Worm (Caenorhabditis elegans): Measurements from ENCODE around the gene par-5.
A peak's percentile ranks its signal among the peaks of the same experiment; 100 is the strongest.

The par-5 gene

DNA sequence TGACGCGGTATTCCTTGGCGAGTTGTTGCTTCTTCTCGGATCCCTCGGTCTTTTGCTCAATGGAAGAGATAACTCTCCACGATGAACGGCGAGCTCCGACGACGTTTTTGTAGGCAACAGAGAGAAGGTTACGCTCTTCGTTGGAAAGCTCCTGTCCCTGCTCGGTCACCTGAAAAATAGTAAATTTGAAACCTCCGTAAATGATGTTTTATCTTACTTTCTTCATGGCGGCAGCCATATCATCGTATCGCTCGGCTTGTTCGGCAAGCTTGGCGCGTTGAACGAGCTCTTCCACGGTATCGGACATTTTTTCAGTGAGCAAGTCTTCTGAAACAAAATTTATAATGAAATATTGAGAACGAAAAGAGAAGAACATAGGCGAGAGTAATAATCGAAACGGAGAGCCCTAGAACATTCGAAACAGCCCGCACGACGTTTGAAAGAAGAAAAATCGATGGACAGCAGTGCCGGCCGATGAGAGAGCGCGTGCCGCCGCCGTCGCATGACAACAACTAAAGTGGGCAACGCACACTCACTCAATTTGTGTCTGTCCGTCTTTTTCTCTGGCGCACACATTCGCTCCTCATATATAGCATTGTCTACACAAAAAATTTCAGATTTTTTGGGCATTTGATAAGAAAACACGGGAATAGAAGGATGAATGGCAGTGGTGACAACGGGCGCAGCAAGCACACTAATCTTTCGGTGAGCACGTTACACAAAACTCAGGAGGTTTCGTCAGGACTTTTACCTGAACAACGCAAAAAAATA is at the start of gene par-5, which contains the start of gene M117.3 (continued):
- TF ChIP-seq F23B12.7 (tag; optimal IDR thresholded peaks at IDR 0.05; ENCODE audit: insufficient read depth) (no peak), madf-6 (GFP tag; IDR thresholded peaks at IDR 0.05) (peak; percentile 29; the same call in 1 of the 2 replicates), attf-5 (GFP tag; optimal IDR thresholded peaks at IDR 0.05) (peak; percentile 88), attf-6 (GFP tag; IDR thresholded peaks at IDR 0.05) (peak; percentile 33; the same call in 1 of the 2 replicates), rec-8 (tag; optimal IDR thresholded peaks at IDR 0.05) (no peak), nhr-179 (tag; optimal IDR thresholded peaks at IDR 0.05) (no peak), pha-4 (tag; optimal IDR thresholded peaks at IDR 0.05) (no peak), chd-7 (tag; optimal IDR thresholded peaks at IDR 0.05) (peak; percentile 53), repo-1 (tag; optimal IDR thresholded peaks at IDR 0.05) (no peak), gei-17 (GFP tag; optimal IDR thresholded peaks at IDR 0.05) (no peak)

DNA sequence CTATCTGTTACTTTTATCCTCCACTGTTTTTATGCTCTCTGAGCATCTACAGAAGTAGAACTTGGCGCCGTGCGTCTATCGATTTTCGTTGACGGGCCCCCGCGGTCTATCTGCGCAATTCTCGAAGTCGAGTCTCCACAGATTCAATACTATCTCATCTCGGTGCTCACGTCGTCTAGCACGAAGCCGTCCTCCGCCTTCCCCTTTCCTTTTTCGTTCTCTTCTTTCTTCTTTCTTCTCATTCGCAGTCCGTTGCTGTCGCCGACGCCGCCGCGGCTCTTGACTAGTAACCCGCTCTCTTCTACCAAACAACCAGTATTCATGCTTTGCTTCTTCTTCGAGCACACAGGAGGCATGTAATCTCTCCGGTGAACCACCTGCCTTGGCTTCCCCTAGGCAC is 49.4 kb upstream of the par-5 start:
- peak; percentile 65 for TF ChIP-seq zfh-2 (GFP tag; conservative IDR thresholded peaks at IDR 0.05)
- TF ChIP-seq F49E8.2 (tag; optimal IDR thresholded peaks at IDR 0.05; ENCODE audit: insufficient read depth) = no peak
- no peak for TF ChIP-seq C06A6.2 (GFP tag; conservative IDR thresholded peaks at IDR 0.05)
- no peak for TF ChIP-seq tbx-9 (tag; optimal IDR thresholded peaks at IDR 0.05; ENCODE audit: borderline replicate concordance)
- TF ChIP-seq sptf-2 (GFP tag; optimal IDR thresholded peaks at IDR 0.05) = no peak
- TF ChIP-seq K11D2.4 (GFP tag; IDR thresholded peaks at IDR 0.05) = no peak
- no peak for TF ChIP-seq snpc-4 (GFP tag; optimal IDR thresholded peaks at IDR 0.05)
- TF ChIP-seq snpc-4 (tag; optimal IDR thresholded peaks at IDR 0.05) = no peak
- no peak for TF ChIP-seq sea-2 (GFP tag; IDR thresholded peaks at IDR 0.05)
- TF ChIP-seq hmg-1.2 (GFP tag; IDR thresholded peaks at IDR 0.05) = peak; percentile 37; the same call in 1 of the 2 replicates
- TF ChIP-seq attf-3 (GFP tag; conservative IDR thresholded peaks at IDR 0.05) = no peak
- no peak for TF ChIP-seq fkh-3 (tag; optimal IDR thresholded peaks at IDR 0.05)
- no peak for TF ChIP-seq atf-7 (tag; optimal IDR thresholded peaks at IDR 0.05)
- TF ChIP-seq efl-1 (GFP tag; optimal IDR thresholded peaks at IDR 0.05) = no peak
- TF ChIP-seq dox-1 (GFP tag; IDR thresholded peaks at IDR 0.05) = no peak
- TF ChIP-seq egrh-3 (GFP tag; IDR thresholded peaks at IDR 0.05) = 0 out of 2 replicates have a peak, but pooled peaks have one; percentile 10
- TF ChIP-seq akir-1 (GFP tag; optimal IDR thresholded peaks at IDR 0.05) = no peak
- TF ChIP-seq Y56A3A.18 (GFP tag; IDR thresholded peaks at IDR 0.05) = no peak
- TF ChIP-seq ekl-4 (GFP tag; IDR thresholded peaks at IDR 0.05) = no peak
- no peak for TF ChIP-seq chd-7 (tag; optimal IDR thresholded peaks at IDR 0.05)
- no peak for TF ChIP-seq unc-130 (GFP tag; optimal IDR thresholded peaks at IDR 0.05)
- TF ChIP-seq K12H6.12 (tag; optimal IDR thresholded peaks at IDR 0.05) = peak; percentile 9
- TF ChIP-seq mcd-1 (GFP tag; IDR thresholded peaks at IDR 0.05) = peak; percentile 31; the same call in 1 of the 2 replicates
- peak; percentile 39 for TF ChIP-seq madf-10 (tag; optimal IDR thresholded peaks at IDR 0.05)
- TF ChIP-seq hlh-26 (GFP tag; conservative IDR thresholded peaks at IDR 0.05) = no peak
- peak; percentile 1 for TF ChIP-seq ceh-27 (GFP tag; optimal IDR thresholded peaks at IDR 0.05)
- TF ChIP-seq bed-2 (GFP tag; IDR thresholded peaks at IDR 0.05) = no peak

DNA sequence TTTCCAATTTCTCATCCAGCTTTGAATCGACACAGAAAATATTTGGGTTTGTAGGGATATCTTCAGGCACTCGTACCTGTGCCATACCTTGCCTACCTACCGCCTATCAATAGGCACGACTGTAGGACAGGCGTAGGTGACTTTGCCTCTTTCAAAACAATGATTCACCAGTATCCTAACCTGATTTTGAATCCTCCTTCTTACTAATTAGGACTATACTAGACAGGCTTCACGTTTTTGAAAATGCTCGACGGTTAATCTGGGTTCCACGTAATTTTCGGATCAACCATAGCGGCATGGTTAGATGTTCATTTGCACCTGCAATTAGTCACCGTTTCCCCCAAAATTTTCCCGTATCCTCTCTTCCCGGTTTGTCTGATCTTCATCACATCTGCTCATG is 46.7 kb upstream of the par-5 start:
- no peak for TF ChIP-seq snpc-1.1 (tag; optimal IDR thresholded peaks at IDR 0.05; ENCODE audit: insufficient read depth)

All from whole organism, young adult.